Fruit fly (Drosophila melanogaster) whole organism: Measurements from ENCODE around the gene trc.

Source experiments
- CG8478 ChIP-seq: fragments of >200 bp; optimal IDR thresholded peaks from 2 replicates; lab custom pipeline; 2018; ENCODE audit warnings: inconsistent platforms
- Dll ChIP-seq: fragments of >200 bp; optimal IDR thresholded peaks from 2 replicates; lab custom pipeline; 2017
- EcR ChIP-seq, 2 experiments: fragments of >200 bp; optimal IDR thresholded peaks; 2 replicates each; lab custom pipeline; 2017; ENCODE audit warnings: missing biosample characterization in 2 of 2, missing genetic modification characterization in 2 of 2, missing genetic modification reagents in 2 of 2
- pan ChIP-seq: fragments of >200 bp; optimal IDR thresholded peaks from 2 replicates; lab custom pipeline; 2017
- psq ChIP-seq: fragments of >200 bp; optimal IDR thresholded peaks from 2 replicates; lab custom pipeline; 2017
- usp ChIP-seq: fragments of >200 bp; optimal IDR thresholded peaks from 2 replicates; lab custom pipeline; 2017; ENCODE audit warnings: missing biosample characterization, missing genetic modification characterization, mixed read lengths

trc gene

dm6 chr3L:19807103-19807502, 27.0 kb downstream of the trc start, which contains the start of the genes CG14104 and Kap-alpha1:
Gene CG14104 (minus strand): TSS chr3L:19807199.
Gene Kap-alpha1 (plus strand): TSS chr3L:19807232.
- no peak for TF ChIP-seq Dll (lab: Kevin White, UChicago)
- TF ChIP-seq psq = no peak
- TF ChIP-seq CG8478 = no peak

dm6 chr3L:19805895-19806294, 28.2 kb downstream of the trc start, which contains the start of gene CG34116:
Gene CG34116 (minus strand): TSS chr3L:19806036.
- TF ChIP-seq EcR (GFP tag; optimal IDR thresholded peaks at IDR 0.05; lab: Kevin White, UChicago) (no peak), CG8478 (no peak), psq (no peak), pan (lab: Kevin White, UChicago) (no peak), Dll (lab: Kevin White, UChicago) (no peak), usp (GFP tag; lab: Kevin White, UChicago) (no peak)

dm6 chr3L:19804908-19805307, 29.2 kb downstream of the trc start, which contains the start of the genes TORIP and Ccdc58:
Gene TORIP (minus strand): TSS chr3L:19805080.
Gene Ccdc58 (plus strand): TSS chr3L:19805181.
- no peak for TF ChIP-seq Dll (lab: Kevin White, UChicago)
- TF ChIP-seq EcR (GFP tag; optimal IDR thresholded peaks at IDR 0.05; lab: Kevin White, UChicago) = no peak
- TF ChIP-seq CG8478 = no peak
- TF ChIP-seq pan (lab: Kevin White, UChicago) = no peak
- no peak for TF ChIP-seq usp (GFP tag; lab: Kevin White, UChicago)
- no peak for TF ChIP-seq psq

- TF ChIP-seq pan (lab: Kevin White, UChicago) (no peak), usp (GFP tag; lab: Kevin White, UChicago) (no peak), psq (no peak), Dll (lab: Kevin White, UChicago) (no peak), CG8478 (no peak), EcR (GFP tag; optimal IDR thresholded peaks at IDR 0.05; lab: Kevin White, UChicago) (no peak)
These were observed 33.0 kb downstream of the trc start, which contains the start of gene CG14102 for dm6 chr3L:19801105-19801504. Gene CG14102 (minus strand): TSS chr3L:19801291.

dm6 chr3L:19798978-19799377, 35.1 kb downstream of the trc start, which contains the start of gene Ir76a:
Gene Ir76a (plus strand): TSS chr3L:19799278.
- TF ChIP-seq Dll (lab: Kevin White, UChicago) (no peak), EcR (GFP tag; optimal IDR thresholded peaks at IDR 0.05; lab: Kevin White, UChicago) (no peak), pan (lab: Kevin White, UChicago) (no peak), usp (GFP tag; lab: Kevin White, UChicago) (no peak), CG8478 (no peak), psq (no peak)

DNA sequence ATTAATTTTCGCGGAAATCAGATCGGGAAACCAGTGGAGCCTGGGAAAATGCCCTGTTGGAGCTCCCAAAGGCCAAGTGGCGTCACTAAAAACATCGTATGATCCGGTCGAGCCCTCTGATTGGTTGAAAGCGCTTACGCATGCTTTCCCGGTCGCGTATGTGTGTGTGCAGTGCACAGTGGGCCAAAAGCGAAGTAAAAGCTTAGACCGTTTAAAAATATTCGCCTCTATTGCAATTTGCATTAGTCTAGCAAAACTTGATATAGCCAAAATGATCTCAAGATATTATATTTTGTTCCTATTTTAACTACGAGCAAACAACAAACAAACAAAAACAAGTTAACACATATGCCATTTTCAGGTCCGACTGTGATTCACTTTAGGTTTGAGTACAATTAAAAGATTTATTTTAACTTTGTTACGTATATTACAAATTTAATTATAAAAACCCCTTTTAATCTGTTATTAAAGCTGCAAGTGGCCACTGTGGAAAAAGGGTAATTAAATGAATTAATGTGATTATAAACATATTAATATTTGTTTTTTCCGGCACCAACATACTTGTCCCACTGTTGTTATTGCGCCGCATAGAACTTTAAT, 39.8 kb downstream of the trc start:
- TF ChIP-seq usp (GFP tag; lab: Kevin White, UChicago) (no peak), CG8478 (no peak), EcR (GFP tag; optimal IDR thresholded peaks at IDR 0.05; lab: Kevin White, UChicago) (no peak), Dll (lab: Kevin White, UChicago) (no peak), psq (no peak), pan (lab: Kevin White, UChicago) (no peak)

- TF ChIP-seq psq = no peak
- no peak for TF ChIP-seq Dll (lab: Kevin White, UChicago)
- TF ChIP-seq pan (lab: Kevin White, UChicago) = no peak
- TF ChIP-seq usp (GFP tag; lab: Kevin White, UChicago) = no peak
- no peak for TF ChIP-seq EcR (GFP tag; optimal IDR thresholded peaks at IDR 0.05; lab: Kevin White, UChicago)
- TF ChIP-seq CG8478 = no peak
These were observed 40.6 kb downstream of the trc start, which contains the start of the genes CG42637, Gyc76C and SREBP for dm6 chr3L:19793438-19793998. Gene CG42637 (minus strand): TSS chr3L:19793569. Gene Gyc76C (minus strand): TSS chr3L:19793569. Gene SREBP (plus strand): TSS chr3L:19793935.

dm6 chr3L:19792717-19793437, 41.2 kb downstream of the trc start:
- TF ChIP-seq pan (lab: Kevin White, UChicago) (no peak), Dll (lab: Kevin White, UChicago) (no peak), usp (GFP tag; lab: Kevin White, UChicago) (no peak), EcR (GFP tag; optimal IDR thresholded peaks at IDR 0.05; lab: Kevin White, UChicago) (no peak), psq (no peak), CG8478 (no peak)

DNA sequence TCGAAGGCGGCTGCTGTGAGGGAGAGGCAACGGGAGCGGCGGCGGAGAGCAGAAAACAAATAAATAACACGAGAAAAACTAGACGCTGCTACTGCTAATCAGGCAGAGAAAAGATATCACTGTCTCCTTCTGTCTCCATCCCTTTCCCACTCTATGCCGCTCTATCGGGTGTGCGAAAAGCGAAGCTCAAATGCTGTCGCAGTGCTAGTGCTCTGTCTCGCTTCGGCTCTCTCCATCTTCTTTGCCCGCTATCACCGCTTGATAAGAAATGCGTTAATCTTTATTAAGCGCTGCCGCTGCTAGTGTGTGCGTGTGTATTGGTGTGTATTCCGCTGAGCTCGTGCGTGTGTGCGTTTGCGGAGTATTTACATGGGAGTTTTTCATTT, 42.4 kb downstream of the trc start:
- TF ChIP-seq pan (lab: Kevin White, UChicago) (no peak), Dll (lab: Kevin White, UChicago) (peak; percentile 56), EcR (GFP tag; optimal IDR thresholded peaks at IDR 0.05; lab: Kevin White, UChicago) (no peak)

- TF ChIP-seq Dll (lab: Kevin White, UChicago) (peak; percentile 89), pan (lab: Kevin White, UChicago) (no peak), usp (GFP tag; lab: Kevin White, UChicago) (no peak)
These were observed 43.0 kb downstream of the trc start for dm6 chr3L:19790929-19791687.

dm6 chr3L:19790564-19790928, 43.6 kb downstream of the trc start:
- TF ChIP-seq CG8478 = no peak
- no peak for TF ChIP-seq pan (lab: Kevin White, UChicago)
- TF ChIP-seq usp (GFP tag; lab: Kevin White, UChicago) = no peak
- no peak for TF ChIP-seq EcR (GFP tag; optimal IDR thresholded peaks at IDR 0.05; lab: Kevin White, UChicago)
- TF ChIP-seq Dll (lab: Kevin White, UChicago) = no peak
- TF ChIP-seq psq = no peak
